Worm (Caenorhabditis elegans): ENCODE data around the gene spas-1.

Gene spas-1

DNA sequence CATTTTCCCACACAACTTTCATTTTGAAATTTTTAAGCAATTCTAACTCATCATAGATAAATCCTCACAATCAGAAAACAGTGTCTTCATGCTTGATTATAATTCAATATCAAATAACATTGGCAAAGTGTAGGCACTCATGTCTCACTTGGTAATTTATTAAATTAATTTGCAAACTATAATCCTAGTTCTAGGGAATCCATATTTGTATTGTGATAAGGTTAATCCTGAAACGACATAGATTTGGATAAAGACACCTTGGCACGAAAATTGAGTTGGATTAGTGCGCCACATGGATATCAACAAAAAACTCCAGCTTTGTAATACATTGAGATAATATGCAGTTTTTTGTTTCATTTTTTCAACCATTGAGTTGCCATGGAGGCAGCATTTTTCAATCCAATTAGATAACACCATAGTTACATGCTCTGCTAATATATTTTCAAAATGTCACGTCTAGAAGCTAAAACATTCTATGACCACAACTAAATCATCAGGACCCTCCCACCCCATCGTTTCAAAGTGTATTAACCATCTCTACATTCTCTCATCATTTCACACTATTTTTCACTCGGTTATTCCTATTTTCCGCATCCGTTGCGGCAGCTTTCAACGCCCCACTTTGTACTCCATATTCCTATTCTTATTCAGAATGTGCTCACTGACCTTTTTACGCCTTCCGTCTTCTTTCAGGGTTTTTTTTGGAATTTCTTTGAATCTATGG lies 8.3 kb downstream of the spas-1 start:
- TF ChIP-seq aha-1 (tag): peak; percentile 8
- no peak for TF ChIP-seq nhr-25 (tag; optimal IDR thresholded peaks at IDR 0.05; ENCODE audit: borderline replicate concordance, insufficient read depth)
- TF ChIP-seq ztf-11 (tag; optimal IDR thresholded peaks at IDR 0.05): no peak

DNA sequence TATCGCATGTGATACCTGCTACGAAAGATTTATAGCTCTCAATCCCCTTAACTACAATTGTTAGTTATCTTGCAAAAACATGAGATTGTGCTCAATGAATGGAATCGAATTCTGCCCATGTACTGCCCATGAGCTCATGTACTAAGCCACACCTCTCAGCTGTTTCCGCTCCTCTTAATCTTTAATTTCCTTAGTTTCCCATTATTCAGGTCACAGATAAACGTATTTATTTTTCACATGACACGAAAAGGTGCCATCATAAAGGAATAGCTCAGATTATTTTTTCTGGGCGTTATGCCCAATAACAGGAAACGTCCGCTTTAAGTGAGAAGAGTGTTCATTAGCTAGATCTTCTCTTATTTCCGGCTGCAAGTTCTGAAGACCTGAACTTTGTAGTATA lies 10.4 kb downstream of the spas-1 start:
- TF ChIP-seq set-16 (GFP tag; IDR thresholded peaks at IDR 0.05) (no peak), aha-1 (tag) (peak; percentile 20)

DNA sequence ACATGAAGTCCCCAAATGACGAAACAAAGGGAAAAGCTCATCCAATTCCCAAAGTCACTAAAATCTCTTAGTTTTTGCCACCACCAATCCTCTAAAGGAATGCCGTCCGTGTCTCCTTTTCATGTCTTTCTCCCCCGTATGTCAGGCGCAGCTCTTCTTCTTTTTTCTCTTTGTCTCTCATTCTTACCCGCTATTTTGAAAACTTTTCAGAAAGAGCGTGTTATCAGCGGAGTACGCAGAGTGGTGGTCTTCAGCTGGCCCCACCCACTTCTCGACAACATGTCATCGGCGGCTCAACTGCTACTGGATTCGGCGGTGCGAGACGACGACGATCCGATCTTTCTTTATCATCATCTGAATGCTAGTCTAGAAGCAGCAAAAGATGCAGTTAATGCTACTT lies 15.8 kb downstream of the spas-1 start, which contains the start of gene sphr-1:
TSS of gene sphr-1 (plus strand) at position 205 of the 400 bp plus-strand sequence.
- TF ChIP-seq zfp-3 (GFP tag; conservative IDR thresholded peaks at IDR 0.05) (no peak), nhr-10 (tag; optimal IDR thresholded peaks at IDR 0.05) (no peak), fkh-10 (GFP tag; optimal IDR thresholded peaks at IDR 0.05) (peak; percentile 6), aha-1 (tag) (peak; percentile 5), unc-62 (GFP tag; optimal IDR thresholded peaks at IDR 0.05 in 1 of 2) (peak in 1 of 2 experiments; percentile 95), unc-62 (tag; optimal IDR thresholded peaks at IDR 0.05) (no peak), ceh-32 (tag; optimal IDR thresholded peaks at IDR 0.05; ENCODE audit: poor library complexity) (no peak), egl-43 (GFP tag; IDR thresholded peaks at IDR 0.05) (no peak), ceh-20 (GFP tag; IDR thresholded peaks at IDR 0.05) (no peak), ctbp-1 (GFP tag; IDR thresholded peaks at IDR 0.05) (0 out of 2 replicates have a peak, but pooled peaks have one; percentile 36), dmd-9 (GFP tag; IDR thresholded peaks at IDR 0.05) (no peak)

- TF ChIP-seq ceh-32 (tag; optimal IDR thresholded peaks at IDR 0.05; ENCODE audit: poor library complexity) (no peak), tag-97 (GFP tag; IDR thresholded peaks at IDR 0.05) (no peak), egl-43 (GFP tag; IDR thresholded peaks at IDR 0.05) (no peak), aha-1 (tag) (no peak), ctbp-1 (GFP tag; IDR thresholded peaks at IDR 0.05) (peak; percentile 54; the same call in 1 of the 2 replicates), ces-1 (GFP tag; optimal IDR thresholded peaks at IDR 0.05) (peak; percentile 56), mdt-29 (GFP tag; IDR thresholded peaks at IDR 0.05) (no peak)
Measured at ce11 chrV:9194055-9194454, 18.5 kb downstream of the spas-1 start.

DNA sequence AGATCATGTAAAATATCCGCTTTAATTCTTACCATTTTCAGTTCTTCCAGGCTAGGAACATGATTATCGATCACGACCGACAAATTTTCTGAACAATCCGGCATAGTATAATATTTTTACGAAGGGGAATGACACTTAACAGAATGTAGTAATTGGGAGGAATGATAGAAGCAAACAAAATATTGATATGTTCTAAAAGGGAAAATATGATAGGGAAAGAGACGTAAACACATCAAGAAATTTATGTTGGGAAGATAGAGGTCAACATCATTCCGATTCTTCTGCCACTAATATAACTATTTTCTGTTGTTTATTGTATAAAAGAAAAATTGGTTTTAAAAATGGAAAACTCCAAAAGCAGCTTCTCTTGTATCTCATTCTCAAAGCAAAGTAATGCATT lies 21.5 kb downstream of the spas-1 start, which contains the start of gene C24B5.4:
TSS of gene C24B5.4 (minus strand) at position 206 of the 400 bp plus-strand sequence.
- TF ChIP-seq duxl-1 (tag; optimal IDR thresholded peaks at IDR 0.05; ENCODE audit: poor library complexity) (no peak), ZK337.2 (GFP tag; IDR thresholded peaks at IDR 0.05) (no peak), madf-9 (GFP tag; conservative IDR thresholded peaks at IDR 0.05) (no peak), egl-43 (GFP tag; IDR thresholded peaks at IDR 0.05) (no peak), daf-16 (GFP tag; optimal IDR thresholded peaks at IDR 0.05) (no peak), daf-16 (tag; optimal IDR thresholded peaks at IDR 0.05) (peak; percentile 95), nhr-28 (tag; optimal IDR thresholded peaks at IDR 0.05) (peak; percentile 50), daf-19 (GFP tag; conservative IDR thresholded peaks at IDR 0.05) (no peak), pqm-1 (tag; optimal IDR thresholded peaks at IDR 0.05) (peak; percentile 22)

DNA sequence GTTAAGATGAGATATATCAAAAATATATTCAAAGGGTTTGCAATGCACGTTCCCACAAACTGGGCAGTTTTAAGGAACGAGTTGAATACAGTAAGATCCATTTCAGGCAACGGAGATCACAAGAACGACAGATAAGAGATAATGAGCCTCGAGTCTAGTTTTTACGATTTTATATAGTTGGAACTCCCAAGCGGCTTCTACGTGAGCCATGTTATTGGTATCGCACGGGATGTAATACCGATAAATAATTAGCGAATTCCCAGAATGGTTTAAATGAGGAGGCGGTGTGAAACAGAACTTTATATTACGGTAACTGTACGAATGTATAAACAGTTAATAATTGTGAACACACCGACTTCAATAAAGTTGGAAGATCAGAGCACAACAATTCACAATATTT lies 23.3 kb downstream of the spas-1 start, which contains the start of gene str-177:
TSS of gene str-177 (minus strand) at position 101 of the 400 bp plus-strand sequence.
- no peak for TF ChIP-seq aha-1 (tag)
- no peak for TF ChIP-seq madf-9 (GFP tag; conservative IDR thresholded peaks at IDR 0.05)
- no peak for TF ChIP-seq zfp-2 (tag; optimal IDR thresholded peaks at IDR 0.05)
- TF ChIP-seq nhr-48 (tag; optimal IDR thresholded peaks at IDR 0.05): no peak
- TF ChIP-seq ceh-28 (tag; optimal IDR thresholded peaks at IDR 0.05): no peak

- TF ChIP-seq zip-11 (GFP tag; IDR thresholded peaks at IDR 0.05) (no peak), pqm-1 (tag; optimal IDR thresholded peaks at IDR 0.05) (peak; percentile 95), lin-39 (tag; optimal IDR thresholded peaks at IDR 0.05) (no peak), zag-1 (tag; optimal IDR thresholded peaks at IDR 0.05) (no peak), lin-29 (GFP tag; IDR thresholded peaks at IDR 0.05) (no peak), dve-1 (tag; optimal IDR thresholded peaks at IDR 0.05; ENCODE audit: insufficient read depth) (peak; percentile 74), mdt-29 (GFP tag; IDR thresholded peaks at IDR 0.05) (no peak), ceh-28 (tag; optimal IDR thresholded peaks at IDR 0.05) (no peak), aly-2 (tag; optimal IDR thresholded peaks at IDR 0.05) (no peak), ctbp-1 (GFP tag; IDR thresholded peaks at IDR 0.05) (no peak), nhr-102 (tag; optimal IDR thresholded peaks at IDR 0.05) (no peak), mep-1 (tag; optimal IDR thresholded peaks at IDR 0.05) (no peak), nhr-77 (tag; optimal IDR thresholded peaks at IDR 0.05) (peak; percentile 20), daf-16 (GFP tag; optimal IDR thresholded peaks at IDR 0.05) (no peak), daf-16 (tag; optimal IDR thresholded peaks at IDR 0.05) (peak; percentile 63), fos-1 (tag; optimal IDR thresholded peaks at IDR 0.05) (no peak)
Measured at ce11 chrV:9202710-9203109, 27.1 kb downstream of the spas-1 start, which contains the start of gene asp-2. asp-2 (plus strand) TSS chrV:9203077.

All from whole organism, L4 larva.